Fruit fly (Drosophila melanogaster): ENCODE measurements around the gene Ak3.

dm6 chr3R:10850636-10851035 is 38.8 kb downstream of the Ak3 start:
- TF ChIP-seq CG8478 (optimal IDR thresholded peaks at IDR 0.05) (no peak), pan (optimal IDR thresholded peaks at IDR 0.05) (peak; percentile 44), EcR (GFP tag; optimal IDR thresholded peaks at IDR 0.05) (no peak), psq (optimal IDR thresholded peaks at IDR 0.05) (no peak), Dll (optimal IDR thresholded peaks at IDR 0.05) (no peak), usp (GFP tag; optimal IDR thresholded peaks at IDR 0.05) (no peak)
